Worm (Caenorhabditis elegans) whole organism, L1 larva: ENCODE measurements around the gene clic-1.

Experiments
- C04F5.9 ChIP-seq: sonication (generic microtip); optimal IDR thresholded peaks from 2 replicates; lab custom pipeline; 2016; ENCODE audit warnings: missing genetic modification characterization, missing compliant biosample characterization
- C34B4.2 ChIP-seq: sonication (generic microtip); optimal IDR thresholded peaks from 2 replicates; lab custom pipeline; 2017; ENCODE audit warnings: mild to moderate bottlenecking, missing genetic modification characterization, missing compliant biosample characterization
- F16B12.6 ChIP-seq: fragments of 150-350 bp; optimal IDR thresholded peaks from 2 replicates; lab custom pipeline; 2014; ENCODE audit warnings: missing biosample characterization, missing genetic modification characterization
- aha-1 ChIP-seq: fragments of 150-350 bp; optimal IDR thresholded peaks from 2 replicates; lab custom pipeline; 2014; ENCODE audit warnings: missing biosample characterization, missing genetic modification characterization
- aly-2 ChIP-seq: fragments of 150-350 bp; optimal IDR thresholded peaks from 2 replicates; lab custom pipeline; 2014; ENCODE audit warnings: missing biosample characterization, missing genetic modification characterization
- ama-1 ChIP-seq: fragments of 150-350 bp; optimal IDR thresholded peaks from 2 replicates; lab custom pipeline; 2014
- ceh-8 ChIP-seq: fragments of 200-800 bp; sonication (Bioruptor generic); optimal IDR thresholded peaks from 2 replicates; lab custom pipeline; 2018; ENCODE audit warnings: mild to moderate bottlenecking, missing genetic modification characterization, moderate library complexity, missing compliant biosample characterization
- ceh-88 ChIP-seq: fragments of 200-800 bp; sonication (Bioruptor generic); IDR thresholded peaks from 2 replicates; pipeline ENCODE4 v1.3.6; 2022; ENCODE audit warnings: missing genetic modification characterization, missing compliant biosample characterization
- ceh-90 ChIP-seq: sonication (generic microtip); optimal IDR thresholded peaks from 2 replicates; lab custom pipeline; 2016; ENCODE audit warnings: missing genetic modification characterization, missing compliant biosample characterization
- dpl-1 ChIP-seq, 3 experiments: fragments of 150-350 bp in 2 of 3; sonication (generic microtip) in 1 of 3; optimal IDR thresholded peaks; 2 replicates each; lab custom pipeline; 2014 to 2017; ENCODE audit warnings: missing biosample characterization in 3 of 3, missing genetic modification characterization in 3 of 3, missing genetic modification reagents in 3 of 3
- dsc-1 ChIP-seq: sonication (generic microtip); optimal IDR thresholded peaks from 2 replicates; lab custom pipeline; 2016; ENCODE audit warnings: mild to moderate bottlenecking, missing genetic modification characterization, missing compliant biosample characterization
- efl-1 ChIP-seq, 4 experiments: fragments of 150-350 bp; optimal IDR thresholded peaks in 3 of 4; peaks in 1 of 4; 1 replicate in 1 of 4; 2 replicates in 3 of 4; lab custom pipeline; 2014; ENCODE audit warnings: missing biosample characterization in 2 of 4, missing genetic modification characterization in 2 of 4, missing genetic modification reagents in 2 of 4
- efl-3 ChIP-seq: fragments of 200-800 bp; sonication (Bioruptor generic); optimal IDR thresholded peaks from 2 replicates; lab custom pipeline; 2018; ENCODE audit warnings: mild to moderate bottlenecking, missing genetic modification characterization, missing compliant biosample characterization
- egl-13 ChIP-seq: sonication (generic microtip); optimal IDR thresholded peaks from 2 replicates; lab custom pipeline; 2016; ENCODE audit warnings: missing genotype, missing genetic modification reagents, missing genetic modification characterization, missing compliant biosample characterization
- elt-2 ChIP-seq: sonication (generic microtip); optimal IDR thresholded peaks from 2 replicates; lab custom pipeline; 2016; ENCODE audit warnings: missing genetic modification characterization, mild to moderate bottlenecking, inconsistent platforms, missing compliant biosample characterization, missing genetic modification reagents
- fkh-4 ChIP-seq: sonication (generic microtip); optimal IDR thresholded peaks from 2 replicates; lab custom pipeline; 2016; ENCODE audit warnings: missing compliant biosample characterization, missing genetic modification characterization, borderline replicate concordance
- fkh-8 ChIP-seq: sonication (generic microtip); optimal IDR thresholded peaks from 2 replicates; lab custom pipeline; 2016; ENCODE audit warnings: mild to moderate bottlenecking, missing genetic modification characterization, missing compliant biosample characterization
- fos-1 ChIP-seq: fragments of 150-350 bp; optimal IDR thresholded peaks from 2 replicates; lab custom pipeline; 2014; ENCODE audit warnings: missing biosample characterization, missing genetic modification characterization
- grh-1 ChIP-seq: fragments of 200-800 bp; sonication (Bioruptor generic); IDR thresholded peaks from 2 replicates; pipeline ENCODE4 v1.3.6; 2022; ENCODE audit warnings: missing genetic modification reagents, missing genetic modification characterization, missing compliant biosample characterization
- hlh-17 ChIP-seq: fragments of 200-800 bp; sonication (Bioruptor generic); optimal IDR thresholded peaks from 2 replicates; lab custom pipeline; 2018; ENCODE audit warnings: missing genetic modification characterization, mild to moderate bottlenecking, missing compliant biosample characterization, moderate library complexity, borderline replicate concordance
- hlh-4 ChIP-seq: sonication (generic microtip); optimal IDR thresholded peaks from 2 replicates; lab custom pipeline; 2016; ENCODE audit warnings: mild to moderate bottlenecking, missing genetic modification characterization, missing compliant biosample characterization
- hpl-2 ChIP-seq: fragments of 150-350 bp; optimal IDR thresholded peaks from 2 replicates; lab custom pipeline; 2014; ENCODE audit warnings: missing biosample characterization, missing genetic modification reagents, missing genetic modification characterization
- isw-1 ChIP-seq: fragments of 200-800 bp; sonication (Bioruptor generic); IDR thresholded peaks from 2 replicates; pipeline ENCODE4 v1.3.6; 2022; ENCODE audit warnings: missing genetic modification characterization, missing compliant biosample characterization
- jun-1 ChIP-seq: fragments of 150-350 bp; optimal IDR thresholded peaks from 2 replicates; lab custom pipeline; 2014; ENCODE audit warnings: missing biosample characterization, missing genetic modification reagents, missing genetic modification characterization
- lin-14 ChIP-seq: fragments of 200-800 bp; sonication (Bioruptor generic); optimal IDR thresholded peaks from 2 replicates; lab custom pipeline; 2018; ENCODE audit warnings: mild to moderate bottlenecking, missing genetic modification characterization, moderate library complexity, missing compliant biosample characterization
- lin-35 ChIP-seq, 2 experiments: fragments of 150-350 bp; optimal IDR thresholded peaks; 2 replicates each; lab custom pipeline; 2014; ENCODE audit warnings: missing biosample characterization in 2 of 2, missing genetic modification characterization in 2 of 2, missing genetic modification reagents in 2 of 2
- lin-39 ChIP-seq: fragments of 150-350 bp; optimal IDR thresholded peaks from 2 replicates; lab custom pipeline; 2014; ENCODE audit warnings: missing biosample characterization, missing genetic modification reagents, missing genetic modification characterization
- lsy-2 ChIP-seq, 2 experiments: fragments of 150-350 bp; optimal IDR thresholded peaks; 2 replicates each; lab custom pipeline; 2014; ENCODE audit warnings: missing biosample characterization in 2 of 2, missing genetic modification characterization in 2 of 2
- nhr-20 ChIP-seq: sonication (generic microtip); optimal IDR thresholded peaks from 2 replicates; lab custom pipeline; 2016; ENCODE audit warnings: mild to moderate bottlenecking, missing genetic modification characterization, missing compliant biosample characterization
- nhr-237 ChIP-seq: fragments of 150-350 bp; optimal IDR thresholded peaks from 2 replicates; lab custom pipeline; 2014; ENCODE audit warnings: missing biosample characterization, missing genetic modification characterization
- nhr-47 ChIP-seq: sonication (generic microtip); optimal IDR thresholded peaks from 2 replicates; lab custom pipeline; 2016; ENCODE audit warnings: mild to moderate bottlenecking, missing genetic modification characterization, moderate library complexity, missing compliant biosample characterization
- nhr-71 ChIP-seq: sonication (generic microtip); optimal IDR thresholded peaks from 2 replicates; lab custom pipeline; 2016; ENCODE audit warnings: mild to moderate bottlenecking, missing genetic modification characterization, moderate library complexity, missing compliant biosample characterization
- nhr-76 ChIP-seq: sonication (generic microtip); optimal IDR thresholded peaks from 2 replicates; lab custom pipeline; 2017; ENCODE audit warnings: missing biosample characterization, missing genetic modification characterization
- nhr-77 ChIP-seq: fragments of 150-350 bp; optimal IDR thresholded peaks from 2 replicates; lab custom pipeline; 2014; ENCODE audit warnings: missing biosample characterization, missing genetic modification characterization
- nhr-84 ChIP-seq: sonication (generic microtip); optimal IDR thresholded peaks from 2 replicates; lab custom pipeline; 2017; ENCODE audit warnings: missing biosample characterization, missing genetic modification characterization
- nhr-85 ChIP-seq: sonication (generic microtip); peaks from one replicate; lab custom pipeline; 2016; ENCODE audit warnings: missing genetic modification characterization, inconsistent platforms, missing compliant biosample characterization
- pag-3 ChIP-seq: sonication (generic microtip); optimal IDR thresholded peaks from 2 replicates; lab custom pipeline; 2017; ENCODE audit warnings: missing genetic modification characterization, mild to moderate bottlenecking, missing compliant biosample characterization, antibody characterized with exemption, borderline replicate concordance; ENCODE audit not compliant: insufficient read depth
- rnt-1 ChIP-seq: sonication (generic microtip); optimal IDR thresholded peaks from 2 replicates; lab custom pipeline; 2016; ENCODE audit warnings: mild to moderate bottlenecking, missing genetic modification characterization, moderate library complexity, missing compliant biosample characterization
- snu-23 ChIP-seq: sonication (generic microtip); optimal IDR thresholded peaks from 2 replicates; lab custom pipeline; 2016; ENCODE audit warnings: missing genetic modification characterization, missing compliant biosample characterization
- tlp-1 ChIP-seq: fragments of 150-350 bp; optimal IDR thresholded peaks from 2 replicates; lab custom pipeline; 2014; ENCODE audit warnings: missing biosample characterization, missing genetic modification characterization
- unc-30 ChIP-seq: sonication (generic microtip); optimal IDR thresholded peaks from 2 replicates; lab custom pipeline; 2017; ENCODE audit warnings: missing biosample characterization, missing genetic modification characterization
- unc-98 ChIP-seq: fragments of 200-800 bp; sonication (Bioruptor generic); IDR thresholded peaks from 2 replicates; pipeline ENCODE4 v1.3.6; 2022; ENCODE audit warnings: missing genetic modification characterization, missing compliant biosample characterization
- vab-15 ChIP-seq: sonication (generic microtip); optimal IDR thresholded peaks from 2 replicates; lab custom pipeline; 2017; ENCODE audit warnings: missing genotype, mild to moderate bottlenecking, missing genetic modification characterization, missing compliant biosample characterization
- zag-1 ChIP-seq: fragments of 150-350 bp; optimal IDR thresholded peaks from 2 replicates; lab custom pipeline; 2014; ENCODE audit warnings: missing biosample characterization, missing genetic modification characterization
- zip-4 ChIP-seq: fragments of 200-800 bp; sonication (Bioruptor generic); optimal IDR thresholded peaks from 2 replicates; lab custom pipeline; 2018; ENCODE audit warnings: mild to moderate bottlenecking, missing genetic modification characterization, moderate library complexity, missing compliant biosample characterization

The clic-1 gene

DNA sequence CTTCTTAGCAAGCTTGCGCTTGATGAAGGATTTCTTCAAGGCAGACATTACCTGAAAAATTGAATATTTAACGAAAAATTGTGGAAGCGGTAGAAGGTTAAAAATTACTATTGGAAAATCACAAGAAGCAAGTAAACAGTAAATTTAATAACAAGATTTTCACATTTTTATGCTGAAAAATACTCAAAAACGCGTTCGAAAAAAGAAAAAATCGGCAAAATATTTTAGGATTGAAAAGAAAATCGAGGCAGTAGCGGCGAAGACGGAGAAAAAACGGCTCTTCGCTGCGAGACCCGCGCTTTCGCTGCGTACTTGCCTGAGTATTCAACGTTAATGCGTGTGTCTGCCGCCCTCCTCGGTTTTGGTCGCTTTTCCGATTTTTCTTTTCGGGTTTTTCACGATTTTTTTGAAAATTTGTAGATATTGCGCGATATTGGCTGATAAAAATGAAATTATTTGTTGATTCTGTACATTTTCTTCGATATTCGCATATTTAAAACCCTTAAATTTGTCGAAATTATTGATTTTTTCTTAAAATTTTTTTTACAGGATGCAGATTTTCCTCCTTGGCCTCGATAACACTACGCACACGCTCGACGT is 41.4 kb upstream of the clic-1 start, which contains the start of the genes rpl-39 and rps-30 (continued):
- TF ChIP-seq C34B4.2 (tag; lab: Kevin White, UChicago) = no peak
- TF ChIP-seq aly-2 (tag; lab: Kevin White, UChicago) = peak; percentile 45
- peak; percentile 30 for TF ChIP-seq zag-1 (tag; lab: Kevin White, UChicago)
- no peak for TF ChIP-seq efl-3
- peak; percentile 82 to 90 for TF ChIP-seq lin-35 (GFP tag; optimal IDR thresholded peaks at IDR 0.05; lab: Kevin White, UChicago)
- TF ChIP-seq jun-1 = peak; percentile 69
- peak; percentile 88 for TF ChIP-seq nhr-20
- TF ChIP-seq nhr-71 (tag; lab: Kevin White, UChicago) = peak; percentile 91
- peak; percentile 87 for TF ChIP-seq isw-1 (GFP tag; lab: Robert Waterston, UW)
- no peak for TF ChIP-seq nhr-84 (tag; lab: Kevin White, UChicago)
- TF ChIP-seq grh-1 = peak; percentile 70
- TF ChIP-seq hlh-17 = no peak
- peak; percentile 85 for TF ChIP-seq fkh-8 (tag; lab: Kevin White, UChicago)
- TF ChIP-seq F16B12.6 (tag; lab: Kevin White, UChicago) = peak; percentile 50
- TF ChIP-seq pag-3 (tag; lab: Kevin White, UChicago) = no peak
- TF ChIP-seq dpl-1 (GFP tag; optimal IDR thresholded peaks at IDR 0.05; lab: Kevin White, UChicago) = peak; percentile 77 to 80 (median 78)
- peak; percentile 72 for TF ChIP-seq hpl-2 (GFP tag; lab: Kevin White, UChicago)
- TF ChIP-seq fkh-4 (tag; lab: Kevin White, UChicago) = peak; percentile 17
- peak; percentile 87 for TF ChIP-seq nhr-85
- TF ChIP-seq snu-23 (GFP tag; lab: Kevin White, UChicago) = peak; percentile 91
- TF ChIP-seq ceh-88 = peak; percentile 37; the same call in 1 of the 2 replicates
- peak; percentile 39 for TF ChIP-seq lin-39 (tag; lab: Kevin White, UChicago)
- peak; percentile 24 for TF ChIP-seq aha-1
- TF ChIP-seq ama-1 = peak; percentile 39
- TF ChIP-seq fos-1 = peak; percentile 57
- no peak for TF ChIP-seq tlp-1 (tag; lab: Kevin White, UChicago)
- TF ChIP-seq egl-13 = no peak
- peak; percentile 62 for TF ChIP-seq nhr-77 (tag; lab: Kevin White, UChicago)
- peak; percentile 88 for TF ChIP-seq lin-14
- TF ChIP-seq zip-4 = no peak
- TF ChIP-seq nhr-47 (tag; lab: Kevin White, UChicago) = peak; percentile 86
- peak; percentile 54 for TF ChIP-seq dsc-1 (tag; lab: Kevin White, UChicago)
- peak; percentile 83 to 91 for TF ChIP-seq efl-1 (optimal IDR thresholded peaks at IDR 0.05; lab: Kevin White, UChicago)
- TF ChIP-seq efl-1 (GFP tag; optimal IDR thresholded peaks at IDR 0.05 in 1 of 2; lab: Kevin White, UChicago) = peak; percentile 77 to 97
- peak; percentile 86 for TF ChIP-seq rnt-1 (tag; lab: Kevin White, UChicago)
- no peak for TF ChIP-seq ceh-8 (GFP tag; lab: Kevin White, UChicago)
- peak; percentile 17 for TF ChIP-seq nhr-237 (tag; lab: Kevin White, UChicago)
- TF ChIP-seq ceh-90 = no peak
- TF ChIP-seq C04F5.9 (tag; lab: Kevin White, UChicago) = no peak
- no peak for TF ChIP-seq elt-2
- no peak for TF ChIP-seq unc-30 (tag; lab: Kevin White, UChicago)
- TF ChIP-seq nhr-76 = no peak
- no peak for TF ChIP-seq vab-15
- TF ChIP-seq unc-98 (GFP tag; lab: Robert Waterston, UW) = 0 out of 2 replicates have a peak, but pooled peaks have one; percentile 31
- TF ChIP-seq lsy-2 (tag; optimal IDR thresholded peaks at IDR 0.05; lab: Kevin White, UChicago) = peak; percentile 87 to 93
- TF ChIP-seq hlh-4 = no peak
- TF ChIP-seq, all 84 proteins: peak for 53
